Fruit fly (Drosophila melanogaster) Kc167 (cell line): ENCODE data around the gene wupA.

Experiments used
- Myc ChIP-seq: fragments of >200 bp; optimal IDR thresholded peaks from 2 replicates; lab custom pipeline; 2017; ENCODE audit warnings: missing external identifiers
- Sin3A ChIP-seq: fragments of >200 bp; optimal IDR thresholded peaks from 2 replicates; lab custom pipeline; 2018; ENCODE audit warnings: missing external identifiers
- h ChIP-seq: fragments of >200 bp; optimal IDR thresholded peaks from 3 replicates; lab custom pipeline; 2018; ENCODE audit warnings: missing external identifiers
- insv ChIP-seq: fragments of >200 bp; optimal IDR thresholded peaks from 3 replicates; lab custom pipeline; 2018; ENCODE audit warnings: missing external identifiers
- psq ChIP-seq: fragments of >200 bp; optimal IDR thresholded peaks from 2 replicates; lab custom pipeline; 2017; ENCODE audit warnings: missing external identifiers
- ttk ChIP-seq: sonication (Bioruptor generic); optimal IDR thresholded peaks from 2 replicates; lab custom pipeline; 2017; ENCODE audit warnings: missing external identifiers

DNA sequence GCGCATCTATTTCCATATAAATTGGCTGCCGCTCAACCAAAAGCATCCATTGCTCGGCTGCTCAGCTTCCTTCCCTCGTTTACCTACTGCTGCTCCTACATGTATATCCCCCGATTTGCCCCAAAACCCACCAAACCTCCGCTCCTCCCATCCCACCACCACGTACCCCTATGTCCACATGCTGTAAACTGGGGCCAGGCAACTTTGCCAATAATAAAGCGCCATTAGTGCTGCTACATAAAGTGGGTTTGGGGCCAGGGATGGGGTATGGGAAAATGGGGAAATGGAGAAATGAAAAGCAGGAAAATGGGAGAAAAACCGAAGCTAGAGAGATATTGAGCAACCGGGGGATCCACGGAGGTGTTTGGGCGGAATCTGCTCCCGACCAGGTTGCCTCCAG lies 32.6 kb upstream of the wupA start:
- no peak for TF ChIP-seq h (lab: Kevin White, UChicago)
- no peak for TF ChIP-seq psq (lab: Kevin White, UChicago)
- TF ChIP-seq ttk (lab: Kevin White, UChicago), result no peak
- TF ChIP-seq Sin3A (lab: Kevin White, UChicago), result no peak
- no peak for TF ChIP-seq insv (lab: Kevin White, UChicago)
- no peak for TF ChIP-seq Myc
